Worm (Caenorhabditis elegans): ENCODE results near the gene ZC196.2.
"Not testable (repeated sequence)": the region's sequence is repeated elsewhere in the genome, so short reads cannot be mapped to it uniquely, and the experiment has no call there.

ZC196.2 gene

ce11 chrV:8739136-8739535 is at the start of gene ZC196.2:
TSS of gene ZC196.2 (plus strand) at chrV:8739436.
- no peak for TF ChIP-seq daf-12 (tag; optimal IDR thresholded peaks at IDR 0.05)
- TF ChIP-seq elt-1 (tag; optimal IDR thresholded peaks at IDR 0.05), result no peak
- peak; percentile 9 for TF ChIP-seq pha-4 (tag; optimal IDR thresholded peaks at IDR 0.05)
- TF ChIP-seq fos-1 (tag; optimal IDR thresholded peaks at IDR 0.05), result no peak

- not testable (repeated sequence) for TF ChIP-seq lin-39, daf-12, nhr-77 (tag; optimal IDR thresholded peaks at IDR 0.05)
These were observed 43.0 kb upstream of the ZC196.2 start, which contains the start of gene ZC190.10 for ce11 chrV:8696218-8696617. TSS of gene ZC190.10 (minus strand) at chrV:8696318.

- no peak for TF ChIP-seq ceh-16 (tag; optimal IDR thresholded peaks at IDR 0.05)
- TF ChIP-seq unc-39 (tag; optimal IDR thresholded peaks at IDR 0.05), result no peak
- TF ChIP-seq unc-62 (GFP tag; optimal IDR thresholded peaks at IDR 0.05), result no peak
These were observed 27.3 kb upstream of the ZC196.2 start, which contains the start of gene ZC178.2 for ce11 chrV:8711910-8712309. TSS of gene ZC178.2 (minus strand) at chrV:8712010.

- TF ChIP-seq nhr-237 (tag; optimal IDR thresholded peaks at IDR 0.05) (no peak), nfya-1 (tag; optimal IDR thresholded peaks at IDR 0.05; ENCODE audit: insufficient read depth) (no peak), nhr-43 (tag; optimal IDR thresholded peaks at IDR 0.05; ENCODE audit: poor library complexity, severe bottlenecking) (no peak), R02D3.7 (tag; optimal IDR thresholded peaks at IDR 0.05) (no peak), tbx-2 (tag; optimal IDR thresholded peaks at IDR 0.05) (no peak), elt-2 (tag; optimal IDR thresholded peaks at IDR 0.05) (no peak), sea-2 (GFP tag; optimal IDR thresholded peaks at IDR 0.05) (no peak), nhr-12 (tag; optimal IDR thresholded peaks at IDR 0.05) (no peak)
These were observed 23.1 kb upstream of the ZC196.2 start, which contains the start of gene glr-5 for ce11 chrV:8716175-8716574. TSS of gene glr-5 (plus strand) at chrV:8716495.

ce11 chrV:8718399-8718798 is 20.8 kb upstream of the ZC196.2 start:
- TF ChIP-seq fkh-2 (tag; optimal IDR thresholded peaks at IDR 0.05) (no peak), daf-12 (tag; optimal IDR thresholded peaks at IDR 0.05) (no peak), hmg-11 (tag; optimal IDR thresholded peaks at IDR 0.05) (no peak), ZK546.5 (tag; optimal IDR thresholded peaks at IDR 0.05) (no peak), nhr-23 (tag; optimal IDR thresholded peaks at IDR 0.05) (no peak), aly-2 (tag; optimal IDR thresholded peaks at IDR 0.05) (no peak), tbx-2 (tag; optimal IDR thresholded peaks at IDR 0.05) (no peak), skn-1 (tag; optimal IDR thresholded peaks at IDR 0.05) (no peak), sea-2 (GFP tag; optimal IDR thresholded peaks at IDR 0.05) (no peak), elt-3 (tag; optimal IDR thresholded peaks at IDR 0.05) (no peak), fos-1 (tag; optimal IDR thresholded peaks at IDR 0.05) (no peak), nhr-11 (tag; optimal IDR thresholded peaks at IDR 0.05) (no peak), ama-1 (optimal IDR thresholded peaks at IDR 0.05) (no peak), nhr-25 (tag; optimal IDR thresholded peaks at IDR 0.05) (no peak), ceh-16 (tag; optimal IDR thresholded peaks at IDR 0.05) (no peak), pha-4 (tag; optimal IDR thresholded peaks at IDR 0.05) (no peak), ceh-28 (tag; optimal IDR thresholded peaks at IDR 0.05) (no peak), ztf-4 (tag; optimal IDR thresholded peaks at IDR 0.05) (no peak), lin-39 (tag; optimal IDR thresholded peaks at IDR 0.05) (no peak)

- not testable (repeated sequence) for TF ChIP-seq nfya-1 (tag; optimal IDR thresholded peaks at IDR 0.05; ENCODE audit: insufficient read depth); sea-2 (GFP tag; optimal IDR thresholded peaks at IDR 0.05); mdl-1 (tag; optimal IDR thresholded peaks at IDR 0.05)
These were observed 17.1 kb upstream of the ZC196.2 start, which contains the start of gene ZC196.8 for ce11 chrV:8722160-8722559. TSS of gene ZC196.8 (minus strand) at chrV:8722260.

ce11 chrV:8726228-8726627 is 13.0 kb upstream of the ZC196.2 start, which contains the start of gene droe-8:
TSS of gene droe-8 (plus strand) at chrV:8726528.
- not testable (repeated sequence) for TF ChIP-seq ceh-9, hmg-11, ceh-28 (tag; optimal IDR thresholded peaks at IDR 0.05)
